Fruit fly (Drosophila melanogaster) whole organism, embryonic: ENCODE results near the gene Ubc6.
A peak's percentile ranks its signal among the peaks of the same experiment; 100 is the strongest.

Experiments
- Adf1 ChIP-seq: fragments of 200-800 bp; sonication (Bioruptor generic); IDR thresholded peaks from 2 replicates; pipeline ENCODE4 v1.3.6; 2022; ENCODE audit warnings: missing biosample characterization, missing genetic modification characterization
- C15 ChIP-seq: fragments of 200-800 bp; sonication (Bioruptor generic); IDR thresholded peaks from 3 replicates; pipeline ENCODE4 v1.3.6; 2022; ENCODE audit warnings: missing biosample characterization, missing genetic modification characterization
- CG10462 ChIP-seq: fragments of 200-800 bp; sonication (Bioruptor generic); optimal IDR thresholded peaks from 2 replicates; lab custom pipeline; 2016; ENCODE audit warnings: missing biosample characterization, missing genetic modification characterization
- CG11695 ChIP-seq: fragments of 200-800 bp; sonication (Bioruptor generic); IDR thresholded peaks from 3 replicates; pipeline ENCODE4 v1.3.6; 2022; ENCODE audit warnings: missing biosample characterization, missing genetic modification characterization
- CG11723 ChIP-seq: fragments of 200-800 bp; sonication (Bioruptor generic); optimal IDR thresholded peaks from 2 replicates; lab custom pipeline; 2017; ENCODE audit warnings: missing biosample characterization, mild to moderate bottlenecking, missing genetic modification characterization
- CG15601 ChIP-seq: fragments of 200-800 bp; sonication (Bioruptor generic); optimal IDR thresholded peaks from 3 replicates; lab custom pipeline; 2019; ENCODE audit warnings: missing biosample characterization, mild to moderate bottlenecking, missing genetic modification characterization, moderate library complexity
- CG16863 ChIP-seq: fragments of 200-800 bp; sonication (Bioruptor generic); optimal IDR thresholded peaks from 3 replicates; lab custom pipeline; 2016; ENCODE audit warnings: missing biosample characterization, missing genetic modification characterization
- CG17829 ChIP-seq: fragments of 200-800 bp; optimal IDR thresholded peaks from 2 replicates; lab custom pipeline; 2019; ENCODE audit warnings: missing biosample characterization, mild to moderate bottlenecking, missing genetic modification characterization, moderate library complexity
- CG2129 ChIP-seq: fragments of 200-800 bp; sonication (Bioruptor generic); IDR thresholded peaks from 2 replicates; pipeline ENCODE4 v1.3.6; 2022; ENCODE audit warnings: missing biosample characterization, missing genetic modification characterization; ENCODE audit not compliant: partially characterized antibody
- CG30403 ChIP-seq: fragments of 200-800 bp; sonication (Bioruptor generic); optimal IDR thresholded peaks from 3 replicates; lab custom pipeline; 2016; ENCODE audit warnings: missing biosample characterization, missing genetic modification characterization
- CG31224 ChIP-seq: fragments of 200-800 bp; sonication (Bioruptor generic); IDR thresholded peaks from 2 replicates; pipeline ENCODE4 v1.3.6; 2022; ENCODE audit warnings: missing biosample characterization, missing genetic modification characterization
- CG31365 ChIP-seq: fragments of 200-800 bp; sonication (Bioruptor generic); optimal IDR thresholded peaks from 2 replicates; lab custom pipeline; 2018; ENCODE audit warnings: missing biosample characterization, mild to moderate bottlenecking, missing genetic modification characterization
- CG31441 ChIP-seq: fragments of 200-800 bp; sonication (Bioruptor generic); IDR thresholded peaks from 2 replicates; pipeline ENCODE4 v1.3.6; 2022; ENCODE audit warnings: missing biosample characterization, missing genetic modification characterization
- CG3281 ChIP-seq: fragments of 200-800 bp; sonication (Bioruptor generic); optimal IDR thresholded peaks from 3 replicates; lab custom pipeline; 2017; ENCODE audit warnings: missing biosample characterization, mild to moderate bottlenecking, missing genetic modification characterization
- CG33557 ChIP-seq: fragments of 200-800 bp; sonication (Bioruptor generic); optimal IDR thresholded peaks from 2 replicates; lab custom pipeline; 2019; ENCODE audit warnings: missing biosample characterization, mild to moderate bottlenecking, missing genetic modification characterization, moderate library complexity
- CG5180 ChIP-seq: fragments of 200-800 bp; sonication (Bioruptor generic); optimal IDR thresholded peaks from 3 replicates; lab custom pipeline; 2017; ENCODE audit warnings: missing biosample characterization, missing genetic modification characterization, mild to moderate bottlenecking, moderate library complexity, missing genetic modification reagents
- CG6765 ChIP-seq: fragments of 200-800 bp; sonication (Bioruptor generic); optimal IDR thresholded peaks from 3 replicates; lab custom pipeline; 2017; ENCODE audit warnings: missing biosample characterization, mild to moderate bottlenecking, missing genetic modification characterization
- CG7745 ChIP-seq: fragments of 200-800 bp; sonication (Bioruptor generic); optimal IDR thresholded peaks from 2 replicates; lab custom pipeline; 2018; ENCODE audit warnings: missing biosample characterization, mild to moderate bottlenecking, missing genetic modification characterization, moderate library complexity
- Chrac-16 ChIP-seq: fragments of 200-800 bp; sonication (Bioruptor generic); optimal IDR thresholded peaks from 3 replicates; lab custom pipeline; 2016; ENCODE audit warnings: missing biosample characterization, missing genetic modification characterization
- E2f2 ChIP-seq: fragments of 200-800 bp; sonication (Bioruptor generic); IDR thresholded peaks from 2 replicates; pipeline ENCODE4 v1.3.6; 2022; ENCODE audit warnings: missing biosample characterization, missing genetic modification characterization
- Ets65A ChIP-seq: fragments of 200-800 bp; sonication (Bioruptor generic); peaks from one replicate; lab custom pipeline; 2016; ENCODE audit warnings: missing biosample characterization, missing genetic modification characterization
- Ets97D ChIP-seq: fragments of 200-800 bp; sonication (Bioruptor generic); optimal IDR thresholded peaks from 3 replicates; lab custom pipeline; 2016; ENCODE audit warnings: missing biosample characterization, missing genetic modification characterization
- Fer3 ChIP-seq: fragments of 200-800 bp; sonication (Bioruptor generic); optimal IDR thresholded peaks from 2 replicates; lab custom pipeline; 2018; ENCODE audit warnings: missing biosample characterization, mild to moderate bottlenecking, missing genetic modification characterization, moderate library complexity
- HLH3B ChIP-seq: fragments of 200-800 bp; sonication (Bioruptor generic); IDR thresholded peaks from 2 replicates; pipeline ENCODE4 v1.3.6; 2022; ENCODE audit warnings: missing biosample characterization, missing genetic modification characterization
- HLHmδ ChIP-seq: fragments of 200-800 bp; sonication (Bioruptor generic); optimal IDR thresholded peaks from 2 replicates; lab custom pipeline; 2018; ENCODE audit warnings: missing biosample characterization, mild to moderate bottlenecking, missing genetic modification characterization, moderate library complexity
- Hand ChIP-seq: fragments of 200-800 bp; sonication (Bioruptor generic); optimal IDR thresholded peaks from 2 replicates; lab custom pipeline; 2017; ENCODE audit warnings: mild to moderate bottlenecking, missing biosample characterization, missing genetic modification reagents, missing genetic modification characterization
- Hr3 ChIP-seq: fragments of 200-800 bp; sonication (Bioruptor generic); optimal IDR thresholded peaks from 3 replicates; lab custom pipeline; 2016; ENCODE audit warnings: missing biosample characterization, missing genetic modification characterization
- Mrtf ChIP-seq: fragments of 200-800 bp; sonication (Bioruptor generic); IDR thresholded peaks from 3 replicates; pipeline ENCODE4 v1.3.6; 2022; ENCODE audit warnings: missing biosample characterization, missing genetic modification characterization
- NK7.1 ChIP-seq: fragments of 200-800 bp; sonication (Bioruptor generic); optimal IDR thresholded peaks from 3 replicates; lab custom pipeline; 2016; ENCODE audit warnings: missing biosample characterization, missing genetic modification characterization
- Optix ChIP-seq: fragments of 200-800 bp; sonication (Bioruptor generic); IDR thresholded peaks from 3 replicates; pipeline ENCODE4 v1.3.6; 2022; ENCODE audit warnings: missing biosample characterization, missing genetic modification characterization
- Scr ChIP-seq: fragments of 200-800 bp; sonication (Bioruptor generic); IDR thresholded peaks from 2 replicates; pipeline ENCODE4 v1.3.6; 2022; ENCODE audit warnings: missing biosample characterization, missing genetic modification characterization; ENCODE audit not compliant: partially characterized antibody
- Vsx1 ChIP-seq: fragments of 200-800 bp; sonication (Bioruptor generic); optimal IDR thresholded peaks from 2 replicates; lab custom pipeline; 2017; ENCODE audit warnings: missing biosample characterization, mild to moderate bottlenecking, missing genetic modification characterization, missing genetic modification reagents
- abd-A ChIP-seq: fragments of 200-800 bp; sonication (Bioruptor generic); optimal IDR thresholded peaks from 3 replicates; lab custom pipeline; 2019; ENCODE audit warnings: missing biosample characterization, mild to moderate bottlenecking, missing genetic modification characterization, moderate library complexity
- emc ChIP-seq: fragments of 200-800 bp; sonication (Bioruptor generic); optimal IDR thresholded peaks from 2 replicates; lab custom pipeline; 2016; ENCODE audit warnings: missing biosample characterization, missing genetic modification characterization
- gcm2 ChIP-seq: fragments of 200-800 bp; sonication (Bioruptor generic); optimal IDR thresholded peaks from 2 replicates; lab custom pipeline; 2016; ENCODE audit warnings: missing biosample characterization, missing genetic modification characterization
- jing ChIP-seq: fragments of 200-800 bp; sonication (Bioruptor generic); optimal IDR thresholded peaks from 2 replicates; lab custom pipeline; 2018; ENCODE audit warnings: missing biosample characterization, mild to moderate bottlenecking, missing genetic modification characterization
- kni ChIP-seq: fragments of 200-800 bp; sonication (Bioruptor generic); optimal IDR thresholded peaks from 3 replicates; lab custom pipeline; 2017; ENCODE audit warnings: mild to moderate bottlenecking, missing biosample characterization, missing genetic modification reagents, missing genetic modification characterization
- lola ChIP-seq, 3 experiments: fragments of >200 bp in 2 of 3; fragments of 200-800 bp in 1 of 3; sonication (Bioruptor generic) in 1 of 3; optimal IDR thresholded peaks; 2 replicates each; lab custom pipeline; 2017 to 2019; ENCODE audit warnings: missing biosample characterization in 3 of 3, missing genetic modification characterization in 3 of 3, mild to moderate bottlenecking in 1 of 3, moderate library complexity in 1 of 3
- onecut ChIP-seq: fragments of 200-800 bp; sonication (Bioruptor generic); IDR thresholded peaks from 2 replicates; pipeline ENCODE4 v1.3.6; 2022; ENCODE audit warnings: missing biosample characterization, missing genetic modification characterization
- p53 ChIP-seq: fragments of 200-800 bp; sonication (Bioruptor generic); optimal IDR thresholded peaks from 2 replicates; lab custom pipeline; 2016; ENCODE audit warnings: missing biosample characterization, missing genetic modification characterization
- prd ChIP-seq, 3 experiments: fragments of >200 bp in 2 of 3; fragments of 200-800 bp in 1 of 3; sonication (Bioruptor generic) in 1 of 3; optimal IDR thresholded peaks in 2 of 3; IDR thresholded peaks in 1 of 3; 2 replicates in 2 of 3; 3 replicates in 1 of 3; pipeline versions ENCODE4 v1.3.6 to Lab custom; 2017 to 2022; ENCODE audit warnings: missing biosample characterization in 1 of 3, missing genetic modification characterization in 1 of 3
- ro ChIP-seq: fragments of 200-800 bp; sonication (Bioruptor generic); IDR thresholded peaks from 2 replicates; pipeline ENCODE4 v1.3.6; 2022; ENCODE audit warnings: missing biosample characterization, missing genetic modification characterization
- row ChIP-seq: fragments of 200-800 bp; sonication (Bioruptor generic); IDR thresholded peaks from 3 replicates; pipeline ENCODE4 v1.3.6; 2022; ENCODE audit warnings: missing biosample characterization, missing genetic modification characterization
- sim ChIP-seq: fragments of 200-800 bp; sonication (Bioruptor generic); IDR thresholded peaks from 2 replicates; pipeline ENCODE4 v1.3.6; 2022; ENCODE audit warnings: missing biosample characterization, missing genetic modification characterization
- sima ChIP-seq: fragments of 200-800 bp; sonication (Bioruptor generic); optimal IDR thresholded peaks from 2 replicates; lab custom pipeline; 2016; ENCODE audit warnings: missing biosample characterization, missing genetic modification characterization
- stc ChIP-seq: fragments of 200-800 bp; sonication (Bioruptor generic); IDR thresholded peaks from 2 replicates; pipeline ENCODE4 v1.3.6; 2022; ENCODE audit warnings: missing biosample characterization, missing genetic modification characterization
- toy ChIP-seq: fragments of 200-800 bp; sonication (Bioruptor generic); IDR thresholded peaks from 2 replicates; pipeline ENCODE4 v1.3.6; 2022; ENCODE audit warnings: missing biosample characterization, missing genetic modification characterization
- ttk ChIP-seq: fragments of 200-800 bp; sonication (Bioruptor generic); IDR thresholded peaks from 2 replicates; pipeline ENCODE4 v2.1.2; 2022; ENCODE audit warnings: missing biosample characterization, missing genetic modification characterization
- unc-4 ChIP-seq: fragments of 200-800 bp; sonication (Bioruptor generic); IDR thresholded peaks from 2 replicates; pipeline ENCODE4 v1.3.6; 2022; ENCODE audit warnings: missing biosample characterization, missing genetic modification characterization; ENCODE audit not compliant: partially characterized antibody
- unpg ChIP-seq: fragments of 200-800 bp; sonication (Bioruptor generic); optimal IDR thresholded peaks from 3 replicates; lab custom pipeline; 2018; ENCODE audit warnings: missing biosample characterization, mild to moderate bottlenecking, missing genetic modification characterization, moderate library complexity

The Ubc6 gene

DNA sequence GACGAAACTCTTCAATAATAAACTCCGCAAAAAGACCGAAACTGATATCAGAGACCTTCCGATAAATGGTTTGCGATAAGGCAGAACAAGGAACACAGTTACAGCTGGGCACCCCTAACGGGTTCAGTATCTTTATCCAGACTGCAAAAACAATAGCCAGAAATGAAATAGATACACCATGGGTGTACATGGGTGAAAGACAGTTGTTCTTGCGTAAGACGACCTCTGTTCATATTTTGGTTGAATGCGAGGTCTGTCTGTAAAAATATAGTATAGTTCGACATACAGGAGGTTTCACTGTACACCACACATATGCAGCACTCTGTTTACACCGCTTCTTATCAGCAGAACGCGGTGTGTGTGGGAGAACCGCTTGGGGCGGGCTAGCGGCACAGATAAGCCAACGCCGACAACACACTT is 40.3 kb downstream of the Ubc6 start (continued):
- no peak for TF ChIP-seq Scr
- TF ChIP-seq CG5180 (GFP tag; lab: Kevin White, UChicago): peak; percentile 11
- TF ChIP-seq sim (GFP tag; lab: Robert Waterston, UW): no peak
- peak; percentile 65 for TF ChIP-seq Hand (GFP tag; lab: Kevin White, UChicago)
- TF ChIP-seq CG31224 (GFP tag; lab: Robert Waterston, UW): peak; percentile 65
- peak; percentile 20 for TF ChIP-seq NK7.1
- peak; percentile 73 for TF ChIP-seq Fer3
- peak; percentile 11 for TF ChIP-seq jing
- peak; percentile 72 for TF ChIP-seq HLH3B (GFP tag; lab: Robert Waterston, UW)
- TF ChIP-seq ttk (GFP tag; lab: Robert Waterston, UW): 0 out of 2 replicates have a peak, but pooled peaks have one; percentile 44
- TF ChIP-seq gcm2: no peak
- peak; percentile 27; the same call in 1 of the 2 replicates for TF ChIP-seq E2f2 (GFP tag; lab: Robert Waterston, UW)
- TF ChIP-seq CG10462: no peak
- peak; percentile 54; the same call in 1 of the 2 replicates for TF ChIP-seq stc (GFP tag; lab: Robert Waterston, UW)
- TF ChIP-seq onecut (GFP tag; lab: Robert Waterston, UW): peak; percentile 53
- TF ChIP-seq emc: no peak
- no peak for TF ChIP-seq abd-A
- peak; percentile 64 for TF ChIP-seq Chrac-16
- TF ChIP-seq CG11695 (GFP tag; lab: Robert Waterston, UW): peak; percentile 60; the same call in 1 of the 3 replicates
- TF ChIP-seq Mrtf (GFP tag; lab: Robert Waterston, UW): peak; percentile 62; the same call in 1 of the 3 replicates
- peak; percentile 26 for TF ChIP-seq CG11723
- no peak for TF ChIP-seq sima (GFP tag; lab: Kevin White, UChicago)
- TF ChIP-seq CG33557 (GFP tag; lab: Kevin White, UChicago): no peak
- TF ChIP-seq CG7745: no peak
- TF ChIP-seq unc-4 (GFP tag; lab: Robert Waterston, UW): no peak
- peak; percentile 97 for TF ChIP-seq row (GFP tag; lab: Robert Waterston, UW)
- no peak for TF ChIP-seq Ets65A (GFP tag; lab: Kevin White, UChicago)
- no peak for TF ChIP-seq CG2129 (GFP tag; lab: Robert Waterston, UW)
- TF ChIP-seq CG30403: peak; percentile 58
- TF ChIP-seq CG6765 (GFP tag; lab: Kevin White, UChicago): peak; percentile 19
- TF ChIP-seq lola (GFP tag; optimal IDR thresholded peaks at IDR 0.05; lab: Kevin White, UChicago): peak in 1 of 3 experiments; percentile 24
- TF ChIP-seq CG31365 (tag; lab: Kevin White, UChicago): no peak
- peak; percentile 72 for TF ChIP-seq Adf1 (GFP tag; lab: Robert Waterston, UW)
- peak; percentile 38 for TF ChIP-seq kni (GFP tag; lab: Kevin White, UChicago)
- peak; percentile 61; the same call in 2 of the 3 replicates for TF ChIP-seq Optix
- TF ChIP-seq prd (optimal IDR thresholded peaks at IDR 0.05; lab: Kevin White, UChicago): no peak
- peak; percentile 83 for TF ChIP-seq prd (GFP tag; IDR thresholded peaks at IDR 0.05; lab: Robert Waterston, UW)
- peak; percentile 49 for TF ChIP-seq CG17829 (tag; lab: Kevin White, UChicago)
- TF ChIP-seq CG3281 (GFP tag; lab: Kevin White, UChicago): peak; percentile 73
- TF ChIP-seq CG16863 (GFP tag; lab: Kevin White, UChicago): peak; percentile 22
- no peak for TF ChIP-seq Ets97D (GFP tag; lab: Kevin White, UChicago)
- peak; percentile 67 for TF ChIP-seq unpg
- peak; percentile 50 for TF ChIP-seq CG15601 (tag; lab: Kevin White, UChicago)
- peak; percentile 41 for TF ChIP-seq Hr3 (GFP tag; lab: Kevin White, UChicago)
- TF ChIP-seq CG31441 (GFP tag; lab: Robert Waterston, UW): no peak; the same call in 1 of the 2 replicates
- peak; percentile 39; the same call in 1 of the 2 replicates for TF ChIP-seq toy (GFP tag; lab: Robert Waterston, UW)
- TF ChIP-seq C15 (GFP tag; lab: Robert Waterston, UW): no peak
- no peak; the same call in 1 of the 2 replicates for TF ChIP-seq ro (GFP tag; lab: Robert Waterston, UW)
- no peak for TF ChIP-seq HLHmδ (GFP tag; lab: Kevin White, UChicago)
- peak; percentile 49 for TF ChIP-seq Vsx1
- TF ChIP-seq p53: peak; percentile 56
